Fruit fly (Drosophila melanogaster) whole organism, wandering third instar larva: Measurements from ENCODE around the gene Pus1.
A peak's percentile ranks its signal among the peaks of the same experiment; 100 is the strongest.

Experiments
- Abd-B ChIP-seq: fragments of >200 bp; optimal IDR thresholded peaks from 2 replicates; lab custom pipeline; 2017; ENCODE audit warnings: missing biosample characterization, missing genetic modification characterization
- CG9705 ChIP-seq: fragments of 200-800 bp; sonication (Bioruptor generic); optimal IDR thresholded peaks from 2 replicates; lab custom pipeline; 2018; ENCODE audit warnings: missing biosample characterization, mild to moderate bottlenecking, missing genetic modification characterization
- Dfd ChIP-seq: fragments of >200 bp; optimal IDR thresholded peaks from 2 replicates; lab custom pipeline; 2017; ENCODE audit warnings: missing biosample characterization, missing genetic modification characterization
- Dif ChIP-seq: fragments of 200-275, 200-300 bp; sonication (Bioruptor generic); optimal IDR thresholded peaks from 2 replicates; lab custom pipeline; 2018; ENCODE audit warnings: missing biosample characterization, missing genetic modification characterization; ENCODE audit not compliant: partially characterized antibody
- HLH106 ChIP-seq: fragments of 200-800 bp; optimal IDR thresholded peaks from 3 replicates; lab custom pipeline; 2019; ENCODE audit warnings: missing biosample characterization, mild to moderate bottlenecking, missing genetic modification characterization, moderate library complexity
- Hnf4 ChIP-seq: fragments of 200-800 bp; sonication (Bioruptor generic); optimal IDR thresholded peaks from 2 replicates; lab custom pipeline; 2016; ENCODE audit warnings: missing biosample characterization, mild to moderate bottlenecking, missing genetic modification characterization
- Hr78 ChIP-seq: fragments of >200 bp; optimal IDR thresholded peaks from 2 replicates; lab custom pipeline; 2017; ENCODE audit warnings: missing biosample characterization, missing genetic modification characterization
- Hr83 ChIP-seq: fragments of 200-300 bp; sonication (Bioruptor generic); optimal IDR thresholded peaks from 2 replicates; lab custom pipeline; 2016; ENCODE audit warnings: missing biosample characterization, mild to moderate bottlenecking, missing genetic modification characterization, moderate library complexity; ENCODE audit not compliant: poor library complexity, severe bottlenecking
- Jra ChIP-seq: sonication (Bioruptor generic); optimal IDR thresholded peaks from 2 replicates; lab custom pipeline; 2016; ENCODE audit warnings: missing biosample characterization, missing genetic modification characterization
- Mio ChIP-seq: sonication (Bioruptor generic); optimal IDR thresholded peaks from 2 replicates; lab custom pipeline; 2016; ENCODE audit warnings: missing biosample characterization, missing genetic modification characterization
- Myc ChIP-seq: fragments of >200 bp; optimal IDR thresholded peaks from 2 replicates; lab custom pipeline; 2017
- OdsH ChIP-seq: fragments of 200-800 bp; sonication (Bioruptor generic); optimal IDR thresholded peaks from 2 replicates; lab custom pipeline; 2016; ENCODE audit warnings: missing biosample characterization, mild to moderate bottlenecking, missing genetic modification characterization
- Rel ChIP-seq, 2 experiments: fragments of 200-800 bp; sonication (Bioruptor generic) in 1 of 2; optimal IDR thresholded peaks; 2 replicates in 1 of 2; 3 replicates in 1 of 2; lab custom pipeline; 2016 to 2019; ENCODE audit warnings: mild to moderate bottlenecking in 2 of 2, missing biosample characterization in 2 of 2, missing genetic modification characterization in 2 of 2, moderate library complexity in 1 of 2
- Sp1 ChIP-seq: fragments of 200-800 bp; sonication (Bioruptor generic); optimal IDR thresholded peaks from 3 replicates; lab custom pipeline; 2019; ENCODE audit warnings: missing biosample characterization, mild to moderate bottlenecking, missing genetic modification characterization, moderate library complexity
- brk ChIP-seq: fragments of 200-800 bp; sonication (Bioruptor generic); optimal IDR thresholded peaks from 2 replicates; lab custom pipeline; 2016; ENCODE audit warnings: missing biosample characterization, mild to moderate bottlenecking, missing genetic modification characterization
- dl ChIP-seq, 2 experiments: fragments of 175-275, 200-275 bp in 1 of 2; fragments of 200-275 bp in 1 of 2; sonication (Bioruptor generic); optimal IDR thresholded peaks; lab custom pipeline; 2018; ENCODE audit warnings: mild to moderate bottlenecking in 2 of 2, missing biosample characterization in 2 of 2, missing genetic modification characterization in 2 of 2, moderate library complexity in 2 of 2; ENCODE audit not compliant: partially characterized antibody in 2 of 2, insufficient read depth in 1 of 2
- dmrt93B ChIP-seq: fragments of 200-800 bp; sonication (Bioruptor generic); optimal IDR thresholded peaks from 2 replicates; lab custom pipeline; 2018; ENCODE audit warnings: missing biosample characterization, mild to moderate bottlenecking, missing genetic modification characterization
- dsf ChIP-seq: sonication (Bioruptor generic); optimal IDR thresholded peaks from 2 replicates; lab custom pipeline; 2016; ENCODE audit warnings: missing biosample characterization, missing genetic modification characterization, borderline replicate concordance
- foxo ChIP-seq, 2 experiments: fragments of 200-800 bp; sonication (Bioruptor generic); optimal IDR thresholded peaks; 2 replicates in 1 of 2; 3 replicates in 1 of 2; lab custom pipeline; 2016 to 2017; ENCODE audit warnings: missing biosample characterization in 2 of 2, missing genetic modification characterization in 2 of 2
- fru ChIP-seq: fragments of 200-800 bp; sonication (Bioruptor generic); optimal IDR thresholded peaks from 3 replicates; lab custom pipeline; 2016; ENCODE audit warnings: missing biosample characterization, mild to moderate bottlenecking, missing genetic modification characterization
- h ChIP-seq: fragments of 200-800 bp; sonication (Bioruptor generic); optimal IDR thresholded peaks from 3 replicates; lab custom pipeline; 2016; ENCODE audit warnings: missing biosample characterization, mild to moderate bottlenecking, missing genetic modification characterization
- jim ChIP-seq: fragments of 175-275, 200-325 bp; sonication (Bioruptor generic); optimal IDR thresholded peaks from 2 replicates; lab custom pipeline; 2016; ENCODE audit warnings: missing biosample characterization, mild to moderate bottlenecking, missing genetic modification characterization
- lola ChIP-seq: fragments of >200 bp; optimal IDR thresholded peaks from 2 replicates; lab custom pipeline; 2017; ENCODE audit warnings: missing biosample characterization, missing genetic modification characterization
- psq ChIP-seq: fragments of 200-800 bp; sonication (Bioruptor generic); optimal IDR thresholded peaks from 3 replicates; lab custom pipeline; 2017; ENCODE audit warnings: missing biosample characterization, mild to moderate bottlenecking, missing genetic modification characterization, moderate library complexity
- tai ChIP-seq: sonication (Bioruptor generic); optimal IDR thresholded peaks from 2 replicates; lab custom pipeline; 2016; ENCODE audit warnings: missing biosample characterization, missing genetic modification characterization
- woc ChIP-seq: sonication (Bioruptor generic); optimal IDR thresholded peaks from 2 replicates; lab custom pipeline; 2016; ENCODE audit warnings: missing biosample characterization, mild to moderate bottlenecking, missing genetic modification characterization

The Pus1 gene

dm6 chr3R:20556281-20557113 lies 36.0 kb downstream of the Pus1 start (continued):
- TF ChIP-seq tai (GFP tag; lab: Kevin White, UChicago) (no peak), psq (GFP tag; lab: Kevin White, UChicago) (peak; percentile 47), Hr78 (GFP tag; lab: Kevin White, UChicago) (no peak)

DNA sequence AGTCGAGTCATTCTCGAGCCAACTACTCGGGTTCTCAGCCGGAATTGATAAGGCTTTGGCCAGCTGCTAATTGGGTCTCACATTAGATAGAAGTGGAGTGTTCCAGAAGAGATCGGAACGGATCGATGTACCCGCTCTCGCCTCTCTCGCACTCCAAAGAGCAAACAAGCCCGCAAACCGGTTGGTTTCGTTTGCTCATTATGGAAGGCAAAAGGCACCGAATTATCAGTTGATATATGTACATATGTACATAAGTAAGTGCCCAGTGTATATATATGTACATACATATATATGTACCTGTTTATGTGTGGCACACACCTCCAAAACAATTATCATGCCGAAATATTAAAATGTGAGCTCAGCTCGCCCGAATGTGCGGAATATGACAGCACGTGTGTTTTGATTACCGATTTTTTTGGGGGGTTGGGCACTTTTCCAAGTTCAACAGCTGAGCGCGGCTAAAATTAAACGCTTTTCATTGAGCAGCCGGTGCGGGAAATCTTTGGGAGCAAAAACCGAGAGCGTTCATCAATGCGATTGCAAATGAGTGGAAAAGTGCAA lies 36.7 kb downstream of the Pus1 start:
- no peak for TF ChIP-seq lola (GFP tag; lab: Kevin White, UChicago)
- TF ChIP-seq Rel (GFP tag; optimal IDR thresholded peaks at IDR 0.05; lab: Kevin White, UChicago) = peak; percentile 68
- TF ChIP-seq Rel (tag; optimal IDR thresholded peaks at IDR 0.05; lab: Kevin White, UChicago) = peak; percentile 15
- no peak for TF ChIP-seq fru (GFP tag; lab: Kevin White, UChicago)
- peak; percentile 32 for TF ChIP-seq Hr83 (GFP tag; lab: Kevin White, UChicago)
- peak in 1 of 2 experiments; percentile 39 for TF ChIP-seq foxo (GFP tag; optimal IDR thresholded peaks at IDR 0.05; lab: Kevin White, UChicago)
- no peak for TF ChIP-seq Abd-B
- TF ChIP-seq Hnf4 (GFP tag; lab: Kevin White, UChicago) = no peak
- no peak for TF ChIP-seq jim
- TF ChIP-seq Dif (GFP tag; lab: Kevin White, UChicago) = peak; percentile 43
- no peak for TF ChIP-seq Dfd

DNA sequence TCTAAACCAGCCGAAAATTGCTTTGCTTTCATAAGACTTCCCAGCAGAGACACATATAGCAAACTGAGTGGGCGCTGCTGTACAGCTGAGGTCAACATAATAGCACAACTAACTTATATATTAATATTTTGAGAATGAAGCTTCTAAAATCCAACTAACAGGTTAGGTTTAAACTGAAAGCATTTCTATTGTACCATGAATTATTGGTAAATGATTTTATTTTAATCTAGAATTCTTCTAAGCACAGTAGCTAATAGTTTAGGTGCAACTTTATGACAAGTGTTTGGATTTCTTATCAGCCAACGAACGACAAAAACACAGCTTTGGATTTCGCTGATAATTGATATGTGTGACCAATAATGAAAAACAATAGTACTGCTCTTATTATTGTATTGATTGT lies 37.4 kb downstream of the Pus1 start:
- TF ChIP-seq OdsH (GFP tag; lab: Kevin White, UChicago) (no peak), psq (GFP tag; lab: Kevin White, UChicago) (no peak), fru (GFP tag; lab: Kevin White, UChicago) (peak; percentile 60), Dfd (no peak), Myc (no peak), woc (GFP tag; lab: Kevin White, UChicago) (peak; percentile 45), HLH106 (tag; lab: Kevin White, UChicago) (peak; percentile 23), h (GFP tag; lab: Kevin White, UChicago) (peak; percentile 59), foxo (GFP tag; optimal IDR thresholded peaks at IDR 0.05; lab: Kevin White, UChicago) (peak in 1 of 2 experiments; percentile 71), Jra (GFP tag; lab: Kevin White, UChicago) (no peak)
- TF ChIP-seq, all 38 proteins: peak for 5

DNA sequence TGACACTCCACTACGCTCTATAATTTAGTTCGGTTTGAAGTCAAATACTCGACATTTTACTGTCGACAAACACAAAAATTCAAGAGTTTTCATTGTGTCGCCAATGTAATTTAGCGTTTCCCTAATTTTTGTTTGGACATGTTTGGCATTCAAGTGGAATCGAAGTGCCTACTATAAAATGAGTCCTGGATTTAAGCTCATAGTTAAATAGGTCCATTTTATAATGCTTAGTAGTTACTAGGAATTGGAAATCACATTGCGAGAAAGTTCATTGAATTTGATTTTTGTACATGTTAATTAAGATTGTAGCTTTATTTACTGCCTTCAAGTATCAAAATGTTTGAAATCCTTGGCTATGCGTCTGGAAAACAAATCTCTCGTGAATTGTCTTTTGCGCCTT lies 38.2 kb downstream of the Pus1 start, which contains the start of gene att-ORFB:
Gene att-ORFB (minus strand): TSS at position 101 of the 400 bp plus-strand sequence.
- TF ChIP-seq brk (GFP tag; lab: Kevin White, UChicago) (no peak), Hnf4 (GFP tag; lab: Kevin White, UChicago) (no peak), lola (GFP tag; lab: Kevin White, UChicago) (no peak), Sp1 (GFP tag; lab: Kevin White, UChicago) (no peak), CG9705 (GFP tag; lab: Kevin White, UChicago) (no peak), Dfd (no peak), jim (no peak), Mio (GFP tag; lab: Kevin White, UChicago) (no peak), dsf (GFP tag; lab: Kevin White, UChicago) (no peak), dl (GFP tag; optimal IDR thresholded peaks at IDR 0.05; lab: Kevin White, UChicago; ENCODE audit: insufficient read depth in 1 of 2, partially characterized antibody in 2 of 2) (no peak)
- TF ChIP-seq, all 38 proteins: peak for 0

DNA sequence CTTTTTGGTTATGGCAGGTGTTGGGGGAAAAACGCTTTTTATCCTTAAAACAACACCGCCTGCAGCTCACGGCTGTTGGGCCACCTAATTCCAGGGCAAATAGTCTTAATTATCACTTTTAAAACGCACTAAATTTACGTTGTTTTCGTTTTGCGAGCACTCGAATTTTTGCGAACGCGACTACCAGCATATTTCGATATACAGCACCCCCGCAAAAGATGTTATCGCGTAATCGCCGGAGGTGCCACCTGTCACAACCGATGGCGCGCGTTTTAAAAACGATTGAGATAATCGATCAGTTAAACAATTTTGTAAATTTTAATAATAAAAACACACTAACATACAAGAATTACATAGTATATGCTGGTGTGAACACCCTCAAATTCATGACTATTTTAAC lies 40.4 kb downstream of the Pus1 start, which contains the start of gene Stat92E:
Gene Stat92E (minus strand): TSS at position 219 of the 400 bp plus-strand sequence.
- TF ChIP-seq dmrt93B = no peak
- TF ChIP-seq h (GFP tag; lab: Kevin White, UChicago) = peak; percentile 13
- TF ChIP-seq dl (GFP tag; optimal IDR thresholded peaks at IDR 0.05; lab: Kevin White, UChicago; ENCODE audit: insufficient read depth in 1 of 2, partially characterized antibody in 2 of 2) = peak in 1 of 2 experiments; percentile 6
